Worm (Caenorhabditis elegans) whole organism, young adult: ENCODE results near the gene str-158.

ENCODE experiments used
- ceh-27 ChIP-seq: fragments of 200-800 bp; sonication (Bioruptor generic); optimal IDR thresholded peaks from 2 replicates; lab custom pipeline; 2018; ENCODE audit warnings: mild to moderate bottlenecking, missing genetic modification characterization, moderate library complexity, missing compliant biosample characterization
- egl-44 ChIP-seq: fragments of 200-800 bp; sonication (Bioruptor generic); IDR thresholded peaks from 2 replicates; pipeline ENCODE4 v1.3.6; 2022; ENCODE audit warnings: missing genetic modification reagents, missing genetic modification characterization, missing compliant biosample characterization
- lir-1 ChIP-seq: fragments of 200-800 bp; sonication (Bioruptor generic); conservative IDR thresholded peaks from 2 replicates; pipeline ENCODE4 v1.3.6; 2022; ENCODE audit warnings: missing genetic modification reagents, missing genetic modification characterization, missing compliant biosample characterization
- mes-4 ChIP-seq: sonication (generic microtip); optimal IDR thresholded peaks from 2 replicates; lab custom pipeline; 2016; ENCODE audit warnings: missing genotype, missing genetic modification characterization, missing compliant biosample characterization
- nhr-80 ChIP-seq: sonication (generic microtip); optimal IDR thresholded peaks from 2 replicates; lab custom pipeline; 2016; ENCODE audit warnings: missing genetic modification characterization, missing compliant biosample characterization
- tlf-1 ChIP-seq: fragments of 200-800 bp; sonication (Bioruptor generic); optimal IDR thresholded peaks from 2 replicates; lab custom pipeline; 2018; ENCODE audit warnings: mild to moderate bottlenecking, missing genetic modification characterization, missing compliant biosample characterization

DNA sequence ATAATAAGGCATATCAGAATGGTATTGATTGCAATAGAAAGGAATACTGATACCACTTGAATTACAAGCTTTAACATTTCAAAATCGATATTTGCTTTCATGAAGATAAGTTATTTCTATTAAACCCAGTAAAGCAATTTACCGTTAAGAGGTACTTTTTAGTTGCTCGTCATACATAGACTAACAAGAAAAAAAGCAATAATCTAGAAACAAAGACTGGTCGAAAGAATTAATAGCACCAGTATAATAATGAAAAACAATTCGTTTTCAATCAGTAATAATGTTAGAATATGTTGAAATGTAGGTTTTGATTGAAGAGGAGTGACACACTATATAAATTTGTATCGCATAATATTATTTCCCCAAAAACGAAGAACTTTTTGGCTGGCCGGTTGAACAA lies 47.3 kb upstream of the str-158 start, which contains the start of gene str-175:
- TF ChIP-seq egl-44 (no peak), tlf-1 (GFP tag; lab: Kevin White, UChicago) (no peak), mes-4 (tag; lab: Kevin White, UChicago) (no peak), lir-1 (no peak), nhr-80 (tag; lab: Kevin White, UChicago) (no peak), ceh-27 (GFP tag; lab: Kevin White, UChicago) (no peak)
